Worm (Caenorhabditis elegans): Measurements from ENCODE around the gene F28F5.6.
A peak's percentile ranks its signal among the peaks of the same experiment; 100 is the strongest.

Gene F28F5.6

ce11 chrIII:6819322-6819901 is at the start of gene F28F5.6 (continued):
- no peak for TF ChIP-seq Y105C5A.15 (GFP tag; IDR thresholded peaks at IDR 0.05)
- TF ChIP-seq mdt-29 (GFP tag; IDR thresholded peaks at IDR 0.05) = no peak
- no peak for TF ChIP-seq lsy-2 (tag; optimal IDR thresholded peaks at IDR 0.05)
- TF ChIP-seq D1046.2 (GFP tag; IDR thresholded peaks at IDR 0.05) = no peak
- TF ChIP-seq ZK546.5 (tag; optimal IDR thresholded peaks at IDR 0.05) = no peak
- no peak for TF ChIP-seq nhr-102 (tag; optimal IDR thresholded peaks at IDR 0.05)
- no peak for TF ChIP-seq nhr-111 (GFP tag; optimal IDR thresholded peaks at IDR 0.05)
- no peak for TF ChIP-seq dmd-8 (GFP tag; IDR thresholded peaks at IDR 0.05)
- TF ChIP-seq nhr-41 (GFP tag; IDR thresholded peaks at IDR 0.05) = no peak
- peak; percentile 68 for TF ChIP-seq nhr-28 (tag; optimal IDR thresholded peaks at IDR 0.05)
- TF ChIP-seq nhr-237 (tag; optimal IDR thresholded peaks at IDR 0.05) = no peak
- no peak for TF ChIP-seq rbr-2 (tag; optimal IDR thresholded peaks at IDR 0.05)
- TF ChIP-seq nhr-11 (tag; optimal IDR thresholded peaks at IDR 0.05) = no peak
- TF ChIP-seq mxl-2 (GFP tag; conservative IDR thresholded peaks at IDR 0.05) = no peak
- TF ChIP-seq madf-9 (GFP tag; conservative IDR thresholded peaks at IDR 0.05) = no peak
- no peak for TF ChIP-seq lin-15B (tag; optimal IDR thresholded peaks at IDR 0.05)
- TF ChIP-seq lin-13 (GFP tag; optimal IDR thresholded peaks at IDR 0.05) = no peak
- no peak for TF ChIP-seq zfp-2 (tag; optimal IDR thresholded peaks at IDR 0.05)
- no peak for TF ChIP-seq lin-39 (tag; optimal IDR thresholded peaks at IDR 0.05)
- TF ChIP-seq daf-16 (GFP tag; optimal IDR thresholded peaks at IDR 0.05) = no peak
- TF ChIP-seq daf-16 (tag; optimal IDR thresholded peaks at IDR 0.05) = peak; percentile 83
- TF ChIP-seq R02D3.7 (tag; optimal IDR thresholded peaks at IDR 0.05) = no peak
- TF ChIP-seq spr-1 (tag; optimal IDR thresholded peaks at IDR 0.05) = no peak
- TF ChIP-seq pqm-1 (tag; optimal IDR thresholded peaks at IDR 0.05) = peak; percentile 89
- no peak for TF ChIP-seq lim-7 (GFP tag; IDR thresholded peaks at IDR 0.05)
- no peak for TF ChIP-seq T20F7.1 (GFP tag; optimal IDR thresholded peaks at IDR 0.05)
- TF ChIP-seq cey-2 (tag; optimal IDR thresholded peaks at IDR 0.05; ENCODE audit: borderline replicate concordance, insufficient read depth) = no peak
- no peak for TF ChIP-seq dpl-1 (GFP tag; optimal IDR thresholded peaks at IDR 0.05)
- no peak for TF ChIP-seq unc-39 (tag; optimal IDR thresholded peaks at IDR 0.05)
- TF ChIP-seq aly-2 (tag; optimal IDR thresholded peaks at IDR 0.05) = no peak
- TF ChIP-seq mes-2 (tag; optimal IDR thresholded peaks at IDR 0.05; ENCODE audit: poor library complexity, severe bottlenecking) = peak; percentile 38
- no peak for TF ChIP-seq jun-1 (tag; optimal IDR thresholded peaks at IDR 0.05)
- TF ChIP-seq nhr-48 (tag; optimal IDR thresholded peaks at IDR 0.05) = peak; percentile 27
- no peak for TF ChIP-seq ZK337.2 (GFP tag; IDR thresholded peaks at IDR 0.05)
- no peak for TF ChIP-seq ztf-11 (tag; optimal IDR thresholded peaks at IDR 0.05)
- peak; percentile 64 for TF ChIP-seq hlh-11 (tag; optimal IDR thresholded peaks at IDR 0.05)
- TF ChIP-seq madf-5 (GFP tag; IDR thresholded peaks at IDR 0.05) = no peak
- no peak for TF ChIP-seq zfp-3 (GFP tag; conservative IDR thresholded peaks at IDR 0.05)
- no peak for TF ChIP-seq snpc-1.2 (GFP tag; IDR thresholded peaks at IDR 0.05)
- no peak for TF ChIP-seq nhr-76 (tag; optimal IDR thresholded peaks at IDR 0.05)
- TF ChIP-seq set-16 (GFP tag; IDR thresholded peaks at IDR 0.05) = no peak
- TF ChIP-seq egl-43 (GFP tag; IDR thresholded peaks at IDR 0.05) = no peak
- no peak for TF ChIP-seq F44E2.7 (GFP tag; IDR thresholded peaks at IDR 0.05)

ce11 chrIII:6863901-6864300 is 44.7 kb upstream of the F28F5.6 start, which contains the start of gene sma-3:
TSS of gene sma-3 (minus strand) at chrIII:6863968.
- TF ChIP-seq daf-16 (GFP tag; optimal IDR thresholded peaks at IDR 0.05) (no peak), daf-16 (tag; optimal IDR thresholded peaks at IDR 0.05) (peak; percentile 91), hlh-30 (tag; optimal IDR thresholded peaks at IDR 0.05; ENCODE audit: insufficient read depth) (no peak), dmd-8 (GFP tag; IDR thresholded peaks at IDR 0.05) (no peak), dmd-6 (GFP tag; IDR thresholded peaks at IDR 0.05) (peak; percentile 55; the same call in 1 of the 2 replicates), dve-1 (tag; optimal IDR thresholded peaks at IDR 0.05; ENCODE audit: insufficient read depth) (peak; percentile 20), ctbp-1 (GFP tag; IDR thresholded peaks at IDR 0.05) (no peak), pqm-1 (tag; optimal IDR thresholded peaks at IDR 0.05) (peak; percentile 95), lin-1 (GFP tag; IDR thresholded peaks at IDR 0.05) (peak; percentile 55; the same call in 1 of the 2 replicates), nhr-6 (tag; optimal IDR thresholded peaks at IDR 0.05) (peak; percentile 12), nhr-77 (tag; optimal IDR thresholded peaks at IDR 0.05) (peak; percentile 73), ama-1 (optimal IDR thresholded peaks at IDR 0.05) (no peak), mep-1 (tag; optimal IDR thresholded peaks at IDR 0.05) (peak; percentile 28), lsy-2 (tag; optimal IDR thresholded peaks at IDR 0.05) (no peak), ceh-28 (tag; optimal IDR thresholded peaks at IDR 0.05) (peak; percentile 40), hlh-11 (tag; optimal IDR thresholded peaks at IDR 0.05) (peak; percentile 68)

Data from whole organism, L4 larva.